Fruit fly (Drosophila melanogaster) whole organism, embryonic: Measurements from ENCODE around the gene msps.

Experiments used
- CG17385 ChIP-seq: fragments of 200-800 bp; sonication (Bioruptor generic); optimal IDR thresholded peaks from 3 replicates; lab custom pipeline; 2018; ENCODE audit warnings: missing biosample characterization, mild to moderate bottlenecking, missing genetic modification characterization
- lola ChIP-seq, 3 experiments: fragments of >200 bp in 2 of 3; fragments of 200-800 bp in 1 of 3; sonication (Bioruptor generic) in 1 of 3; optimal IDR thresholded peaks; 2 replicates each; lab custom pipeline; 2017 to 2019; ENCODE audit warnings: missing biosample characterization in 3 of 3, missing genetic modification characterization in 3 of 3, mild to moderate bottlenecking in 1 of 3, moderate library complexity in 1 of 3
- tio ChIP-seq: fragments of 200-800 bp; sonication (Bioruptor generic); optimal IDR thresholded peaks from 2 replicates; lab custom pipeline; 2017; ENCODE audit warnings: missing biosample characterization, missing genetic modification characterization, inconsistent platforms

- TF ChIP-seq CG17385 (GFP tag; lab: Kevin White, UChicago) (no peak), lola (GFP tag; optimal IDR thresholded peaks at IDR 0.05; lab: Kevin White, UChicago) (no peak), tio (GFP tag; lab: Kevin White, UChicago) (no peak)
Observed at dm6 chr3R:16014573-16014972, 36.0 kb upstream of the msps start.
